Fruit fly (Drosophila melanogaster) whole organism, embryonic: ENCODE results near the gene Lip2.

Source experiments
- CG14441 ChIP-seq: fragments of 200-800 bp; sonication (Bioruptor generic); IDR thresholded peaks from 2 replicates; pipeline ENCODE4 v1.3.6; 2022; ENCODE audit warnings: missing biosample characterization, missing genetic modification characterization
- CG42726 ChIP-seq: fragments of 200-800 bp; sonication (Bioruptor generic); IDR thresholded peaks from 2 replicates; pipeline ENCODE4 v1.3.6; 2022; ENCODE audit warnings: missing biosample characterization, missing genetic modification characterization; ENCODE audit not compliant: partially characterized antibody
- CG7928 ChIP-seq: fragments of 200-800 bp; sonication (Bioruptor generic); optimal IDR thresholded peaks from 2 replicates; lab custom pipeline; 2017; ENCODE audit warnings: missing biosample characterization, mild to moderate bottlenecking, missing genetic modification characterization
- CG9437 ChIP-seq: fragments of 200-800 bp; sonication (Bioruptor generic); optimal IDR thresholded peaks from 2 replicates; lab custom pipeline; 2018; ENCODE audit warnings: missing biosample characterization, mild to moderate bottlenecking, missing genetic modification characterization
- Med ChIP-seq: fragments of 200-800 bp; sonication (Bioruptor generic); peaks from one replicate; lab custom pipeline; 2016; ENCODE audit warnings: missing biosample characterization, missing genetic modification characterization, mild to moderate bottlenecking, inconsistent platforms, moderate library complexity
- Sox102F ChIP-seq: fragments of 200-800 bp; sonication (Bioruptor generic); optimal IDR thresholded peaks from 2 replicates; lab custom pipeline; 2018; ENCODE audit warnings: missing biosample characterization, mild to moderate bottlenecking, missing genetic modification characterization, moderate library complexity
- crol ChIP-seq: fragments of 200-800 bp; sonication (Bioruptor generic); IDR thresholded peaks from 2 replicates; pipeline ENCODE4 v1.3.6; 2022; ENCODE audit warnings: missing biosample characterization, missing genetic modification characterization
- gfzf ChIP-seq: fragments of 200-800 bp; sonication (Bioruptor generic); optimal IDR thresholded peaks from 2 replicates; lab custom pipeline; 2016; ENCODE audit warnings: missing biosample characterization, mild to moderate bottlenecking, missing genetic modification characterization, moderate library complexity
- h ChIP-seq: fragments of >200 bp; optimal IDR thresholded peaks from 2 replicates; lab custom pipeline; 2017
- ham ChIP-seq: fragments of 200-800 bp; sonication (Bioruptor generic); IDR thresholded peaks from 2 replicates; pipeline ENCODE4 v1.3.6; 2022; ENCODE audit warnings: missing biosample characterization, missing genetic modification characterization
- jumu ChIP-seq: fragments of 200-800 bp; sonication (Bioruptor generic); optimal IDR thresholded peaks from 3 replicates; lab custom pipeline; 2016; ENCODE audit warnings: missing biosample characterization, missing genetic modification characterization
- pfk ChIP-seq: fragments of 200-800 bp; sonication (Bioruptor generic); optimal IDR thresholded peaks from 2 replicates; lab custom pipeline; 2018; ENCODE audit warnings: missing biosample characterization, mild to moderate bottlenecking, missing genetic modification characterization, moderate library complexity
- psq ChIP-seq: fragments of 200-800 bp; sonication (Bioruptor generic); optimal IDR thresholded peaks from 2 replicates; lab custom pipeline; 2017; ENCODE audit warnings: missing biosample characterization, missing genetic modification characterization
- sna ChIP-seq: fragments of 200-800 bp; sonication (Bioruptor generic); IDR thresholded peaks from 2 replicates; pipeline ENCODE4 v1.3.6; 2022; ENCODE audit warnings: missing biosample characterization, missing genetic modification characterization; ENCODE audit not compliant: partially characterized antibody

DNA sequence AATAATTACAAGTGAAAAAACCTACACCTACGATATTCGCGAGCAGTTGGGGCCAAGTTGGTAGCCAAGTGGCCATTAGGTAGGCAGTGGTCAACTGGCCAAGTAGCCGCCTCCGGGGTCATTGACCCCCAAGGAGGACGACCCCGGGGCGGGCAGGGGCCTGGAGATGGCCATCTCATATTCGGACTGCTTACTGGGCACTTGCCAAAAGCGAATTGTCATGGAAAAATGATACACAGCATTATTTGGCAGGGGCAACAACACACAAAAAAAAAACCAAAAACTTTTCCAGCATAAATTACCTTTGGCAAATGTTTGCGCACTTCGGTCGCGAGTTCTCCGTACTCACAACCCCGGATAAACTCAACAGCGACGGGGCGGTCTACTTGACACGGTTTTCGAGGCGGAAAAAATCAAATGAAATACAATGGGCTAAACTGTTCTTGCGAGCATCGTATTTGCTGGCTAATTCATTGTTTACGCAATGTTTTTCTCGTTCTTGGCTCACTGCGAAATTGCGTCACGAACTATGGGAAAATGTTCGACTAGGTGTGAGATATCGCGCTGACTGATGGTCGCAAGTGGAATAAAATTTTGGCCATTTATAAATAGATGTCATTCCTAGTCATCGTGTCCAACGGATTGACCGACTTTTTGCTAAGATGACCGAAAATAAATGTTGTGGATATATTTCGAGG is 41.8 kb upstream of the Lip2 start:
- no peak for TF ChIP-seq psq
- no peak for TF ChIP-seq pfk (GFP tag; lab: Kevin White, UChicago)
- TF ChIP-seq h (lab: Kevin White, UChicago) = no peak
- TF ChIP-seq CG42726 (GFP tag; lab: Robert Waterston, UW) = no peak
- TF ChIP-seq CG14441 = no peak
- TF ChIP-seq sna (GFP tag; lab: Robert Waterston, UW) = no peak
- TF ChIP-seq Med = peak; percentile 41
- no peak for TF ChIP-seq CG7928
- TF ChIP-seq CG9437 (GFP tag; lab: Kevin White, UChicago) = no peak
- no peak for TF ChIP-seq crol (GFP tag; lab: Robert Waterston, UW)
- no peak for TF ChIP-seq ham (GFP tag; lab: Robert Waterston, UW)
- no peak for TF ChIP-seq jumu (GFP tag; lab: Kevin White, UChicago)
- TF ChIP-seq Sox102F (GFP tag; lab: Kevin White, UChicago) = no peak
- TF ChIP-seq gfzf (GFP tag; lab: Kevin White, UChicago) = no peak
